Worm (Caenorhabditis elegans) whole organism, early embryonic: ENCODE measurements around the gene cee-1.

ENCODE experiments used
- B0310.2 ChIP-seq: sonication (generic microtip); optimal IDR thresholded peaks from 2 replicates; lab custom pipeline; 2016; ENCODE audit warnings: mild to moderate bottlenecking, missing genetic modification characterization, missing compliant biosample characterization
- F13C5.2 ChIP-seq: sonication (generic microtip); optimal IDR thresholded peaks from 2 replicates; lab custom pipeline; 2017; ENCODE audit warnings: mild to moderate bottlenecking, missing genetic modification characterization, inconsistent platforms, missing compliant biosample characterization
- aly-1 ChIP-seq: sonication (generic microtip); optimal IDR thresholded peaks from 2 replicates; lab custom pipeline; 2016; ENCODE audit warnings: missing genetic modification characterization, missing compliant biosample characterization
- ama-1 ChIP-seq: fragments of 150-350 bp; optimal IDR thresholded peaks from 2 replicates; lab custom pipeline; 2014
- ceh-13 ChIP-seq: fragments of 200-800 bp; sonication (Bioruptor generic); optimal IDR thresholded peaks from 2 replicates; lab custom pipeline; 2018; ENCODE audit warnings: mild to moderate bottlenecking, missing genetic modification characterization, missing compliant biosample characterization
- ceh-36 ChIP-seq: sonication (generic microtip); optimal IDR thresholded peaks from 2 replicates; lab custom pipeline; 2016; ENCODE audit warnings: missing genetic modification characterization, inconsistent platforms, missing compliant biosample characterization
- ets-7 ChIP-seq: sonication (generic microtip); optimal IDR thresholded peaks from 2 replicates; lab custom pipeline; 2016; ENCODE audit warnings: missing genotype, missing genetic modification characterization, missing compliant biosample characterization
- flt-1 ChIP-seq: fragments of 200-800 bp; sonication (Bioruptor generic); IDR thresholded peaks from 2 replicates; pipeline ENCODE4 v1.3.6; 2022; ENCODE audit warnings: missing genetic modification characterization, missing compliant biosample characterization
- hmbx-1 ChIP-seq: sonication (generic microtip); optimal IDR thresholded peaks from 2 replicates; lab custom pipeline; 2016; ENCODE audit warnings: mild to moderate bottlenecking, missing genetic modification characterization, missing compliant biosample characterization
- hmg-4 ChIP-seq: fragments of 200-800 bp; sonication (Bioruptor generic); optimal IDR thresholded peaks from 2 replicates; lab custom pipeline; 2018; ENCODE audit warnings: mild to moderate bottlenecking, missing genetic modification characterization, missing compliant biosample characterization
- hnd-1 ChIP-seq: sonication (generic microtip); optimal IDR thresholded peaks from 2 replicates; lab custom pipeline; 2016; ENCODE audit warnings: missing genetic modification characterization, missing compliant biosample characterization
- pes-1 ChIP-seq: fragments of 200-800 bp; sonication (Bioruptor generic); IDR thresholded peaks from 2 replicates; pipeline ENCODE4 v1.3.6; 2022; ENCODE audit warnings: missing genetic modification reagents, missing genetic modification characterization, missing compliant biosample characterization
- scrt-1 ChIP-seq: fragments of 200-800 bp; sonication (Bioruptor generic); IDR thresholded peaks from 2 replicates; pipeline ENCODE4 v1.3.6; 2022; ENCODE audit warnings: missing genetic modification characterization, missing compliant biosample characterization
- sea-1 ChIP-seq: fragments of 200-800 bp; sonication (Bioruptor generic); conservative IDR thresholded peaks from 2 replicates; pipeline ENCODE4 v1.3.6; 2022; ENCODE audit warnings: missing genetic modification characterization, missing compliant biosample characterization
- tbx-11 ChIP-seq: fragments of 200-800 bp; sonication (Bioruptor generic); IDR thresholded peaks from 2 replicates; pipeline ENCODE4 v1.3.6; 2022; ENCODE audit warnings: missing genetic modification characterization, missing compliant biosample characterization
- tbx-37 ChIP-seq: fragments of 200-800 bp; sonication (Bioruptor generic); conservative IDR thresholded peaks from 2 replicates; pipeline ENCODE4 v1.3.6; 2022; ENCODE audit warnings: missing genetic modification reagents, missing genetic modification characterization, missing compliant biosample characterization
- tra-4 ChIP-seq: sonication (generic microtip); optimal IDR thresholded peaks from 2 replicates; lab custom pipeline; 2017; ENCODE audit warnings: missing genetic modification characterization, missing compliant biosample characterization

The cee-1 gene

ce11 chrIII:4878281-4878680 is 34.2 kb upstream of the cee-1 start, which contains the start of the genes tost-1 and arx-6:
TSS of gene tost-1 (minus strand) at chrIII:4878311.
TSS of gene arx-6 (plus strand) at chrIII:4878658.
- no peak for TF ChIP-seq sea-1 (GFP tag; lab: Robert Waterston, UW)
- TF ChIP-seq hmg-4 (GFP tag; lab: Kevin White, UChicago): peak; percentile 35
- TF ChIP-seq ceh-36 (tag; lab: Kevin White, UChicago): no peak
- TF ChIP-seq tbx-11 (GFP tag; lab: Robert Waterston, UW): no peak
- TF ChIP-seq ama-1 (lab: Kevin White, UChicago): no peak

ce11 chrIII:4879445-4879844 is 33.1 kb upstream of the cee-1 start, which contains the start of gene C35D10.1:
TSS of gene C35D10.1 (plus strand) at chrIII:4879745.
- TF ChIP-seq sea-1 (GFP tag; lab: Robert Waterston, UW): no peak
- no peak for TF ChIP-seq hnd-1 (tag; lab: Kevin White, UChicago)
- no peak for TF ChIP-seq hmbx-1 (tag; lab: Kevin White, UChicago)
- TF ChIP-seq ceh-13 (GFP tag; lab: Kevin White, UChicago): no peak
- no peak for TF ChIP-seq F13C5.2 (tag; lab: Kevin White, UChicago)
- TF ChIP-seq tbx-11 (GFP tag; lab: Robert Waterston, UW): no peak

- TF ChIP-seq ceh-36 (tag; lab: Kevin White, UChicago) (no peak), ceh-13 (GFP tag; lab: Kevin White, UChicago) (no peak), hmbx-1 (tag; lab: Kevin White, UChicago) (no peak), flt-1 (no peak), hnd-1 (tag; lab: Kevin White, UChicago) (no peak), hmg-4 (GFP tag; lab: Kevin White, UChicago) (no peak), B0310.2 (tag; lab: Kevin White, UChicago) (no peak), tbx-11 (GFP tag; lab: Robert Waterston, UW) (no peak), tbx-37 (GFP tag; lab: Robert Waterston, UW) (no peak), ets-7 (tag; lab: Kevin White, UChicago) (no peak), sea-1 (GFP tag; lab: Robert Waterston, UW) (no peak), pes-1 (GFP tag; lab: Robert Waterston, UW) (no peak)
Measured at ce11 chrIII:4881955-4882354, 30.5 kb upstream of the cee-1 start.

ce11 chrIII:4883429-4883828 is 29.1 kb upstream of the cee-1 start, which contains the start of gene clec-5:
TSS of gene clec-5 (minus strand) at chrIII:4883606.
- TF ChIP-seq scrt-1 (GFP tag; lab: Robert Waterston, UW) (no peak), ets-7 (tag; lab: Kevin White, UChicago) (no peak), pes-1 (GFP tag; lab: Robert Waterston, UW) (no peak), F13C5.2 (tag; lab: Kevin White, UChicago) (no peak), aly-1 (tag; lab: Kevin White, UChicago) (no peak), ama-1 (lab: Kevin White, UChicago) (no peak), sea-1 (GFP tag; lab: Robert Waterston, UW) (no peak), hmbx-1 (tag; lab: Kevin White, UChicago) (no peak), tbx-37 (GFP tag; lab: Robert Waterston, UW) (no peak), flt-1 (no peak), B0310.2 (tag; lab: Kevin White, UChicago) (no peak), hmg-4 (GFP tag; lab: Kevin White, UChicago) (no peak), ceh-36 (tag; lab: Kevin White, UChicago) (no peak), tra-4 (tag; lab: Kevin White, UChicago) (no peak), tbx-11 (GFP tag; lab: Robert Waterston, UW) (no peak), hnd-1 (tag; lab: Kevin White, UChicago) (no peak)

- TF ChIP-seq tra-4 (tag; lab: Kevin White, UChicago) (no peak), hmbx-1 (tag; lab: Kevin White, UChicago) (no peak), tbx-11 (GFP tag; lab: Robert Waterston, UW) (no peak), ets-7 (tag; lab: Kevin White, UChicago) (no peak), ceh-36 (tag; lab: Kevin White, UChicago) (no peak), sea-1 (GFP tag; lab: Robert Waterston, UW) (no peak), pes-1 (GFP tag; lab: Robert Waterston, UW) (no peak), ceh-13 (GFP tag; lab: Kevin White, UChicago) (no peak), flt-1 (no peak), ama-1 (lab: Kevin White, UChicago) (no peak), B0310.2 (tag; lab: Kevin White, UChicago) (no peak), hnd-1 (tag; lab: Kevin White, UChicago) (no peak), scrt-1 (GFP tag; lab: Robert Waterston, UW) (no peak), hmg-4 (GFP tag; lab: Kevin White, UChicago) (no peak), F13C5.2 (tag; lab: Kevin White, UChicago) (no peak), aly-1 (tag; lab: Kevin White, UChicago) (no peak)
Measured at ce11 chrIII:4887291-4887690, 25.2 kb upstream of the cee-1 start, which contains the start of gene clec-6. TSS of gene clec-6 (minus strand) at chrIII:4887444.

ce11 chrIII:4890997-4891396 is 21.5 kb upstream of the cee-1 start, which contains the start of gene F26F4.5:
TSS of gene F26F4.5 (minus strand) at chrIII:4891252.
- TF ChIP-seq tra-4 (tag; lab: Kevin White, UChicago) (no peak), flt-1 (no peak), B0310.2 (tag; lab: Kevin White, UChicago) (no peak), scrt-1 (GFP tag; lab: Robert Waterston, UW) (no peak), tbx-11 (GFP tag; lab: Robert Waterston, UW) (no peak), sea-1 (GFP tag; lab: Robert Waterston, UW) (no peak), ceh-13 (GFP tag; lab: Kevin White, UChicago) (no peak)

ce11 chrIII:4893540-4893939 is 19.0 kb upstream of the cee-1 start, which contains the start of gene F26F4.6:
TSS of gene F26F4.6 (minus strand) at chrIII:4893640.
- TF ChIP-seq B0310.2 (tag; lab: Kevin White, UChicago) (no peak), hnd-1 (tag; lab: Kevin White, UChicago) (no peak), scrt-1 (GFP tag; lab: Robert Waterston, UW) (no peak)
